Worm (Caenorhabditis elegans) whole organism, L4 larva: Measurements from ENCODE around the gene cex-1.

Experiments used
- F10B5.3 ChIP-seq: sonication (generic microtip); optimal IDR thresholded peaks from 2 replicates; lab custom pipeline; 2016; ENCODE audit warnings: mild to moderate bottlenecking, missing genetic modification characterization, missing compliant biosample characterization
- F26F4.8 ChIP-seq: fragments of 200-800 bp; sonication (Bioruptor generic); conservative IDR thresholded peaks from 2 replicates; pipeline ENCODE4 v1.3.6; 2022; ENCODE audit warnings: missing genetic modification characterization, missing compliant biosample characterization
- R02D3.7 ChIP-seq: fragments of 150-350 bp; sonication (generic microtip); optimal IDR thresholded peaks from 3 replicates; lab custom pipeline; 2014; ENCODE audit warnings: missing biosample characterization, missing genetic modification characterization
- Y75B8A.6 ChIP-seq: fragments of 200-800 bp; sonication (Bioruptor generic); IDR thresholded peaks from 2 replicates; pipeline ENCODE4 v1.3.6; 2022; ENCODE audit warnings: missing genetic modification reagents, missing genetic modification characterization, missing compliant biosample characterization
- aly-2 ChIP-seq: sonication (generic microtip); optimal IDR thresholded peaks from 2 replicates; lab custom pipeline; 2018; ENCODE audit warnings: missing biosample characterization, missing genetic modification characterization
- ceh-20 ChIP-seq: fragments of 200-800 bp; sonication (Bioruptor generic); IDR thresholded peaks from 2 replicates; pipeline ENCODE4 v1.3.6; 2022; ENCODE audit warnings: missing genetic modification reagents, missing genetic modification characterization, missing compliant biosample characterization
- ceh-28 ChIP-seq: fragments of 150-350 bp; optimal IDR thresholded peaks from 2 replicates; lab custom pipeline; 2014; ENCODE audit warnings: missing biosample characterization, missing genetic modification reagents, missing genetic modification characterization
- ces-1 ChIP-seq: fragments of 150-350 bp; sonication (generic microtip); optimal IDR thresholded peaks from 4 replicates; lab custom pipeline; 2014; ENCODE audit warnings: missing biosample characterization, missing genetic modification reagents, missing genetic modification characterization
- ctbp-1 ChIP-seq: fragments of 200-800 bp; sonication (Bioruptor generic); IDR thresholded peaks from 2 replicates; pipeline ENCODE4 v1.3.6; 2022; ENCODE audit warnings: missing genetic modification reagents, missing genetic modification characterization, missing compliant biosample characterization
- daf-19 ChIP-seq: fragments of 200-800 bp; sonication (Bioruptor generic); conservative IDR thresholded peaks from 2 replicates; pipeline ENCODE4 v1.3.6; 2022; ENCODE audit warnings: missing genetic modification characterization, missing compliant biosample characterization
- daf-8 ChIP-seq: fragments of 200-800 bp; sonication (Bioruptor generic); IDR thresholded peaks from 2 replicates; pipeline ENCODE4 v1.3.6; 2022; ENCODE audit warnings: missing genetic modification characterization, missing compliant biosample characterization
- dmd-8 ChIP-seq: fragments of 200-800 bp; sonication (Bioruptor generic); IDR thresholded peaks from 2 replicates; pipeline ENCODE4 v1.3.6; 2022; ENCODE audit warnings: missing genetic modification characterization, missing compliant biosample characterization
- dmd-9 ChIP-seq: fragments of 200-800 bp; sonication (Bioruptor generic); IDR thresholded peaks from 2 replicates; pipeline ENCODE4 v1.3.6; 2022; ENCODE audit warnings: missing genetic modification reagents, missing genetic modification characterization, missing compliant biosample characterization
- dpl-1 ChIP-seq: fragments of 150-350 bp; optimal IDR thresholded peaks from 2 replicates; lab custom pipeline; 2014; ENCODE audit warnings: missing biosample characterization, missing genetic modification reagents, missing genetic modification characterization
- dve-1 ChIP-seq: sonication (generic microtip); optimal IDR thresholded peaks from 2 replicates; lab custom pipeline; 2017; ENCODE audit warnings: antibody characterized with exemption, mild to moderate bottlenecking, missing genetic modification characterization, missing compliant biosample characterization; ENCODE audit not compliant: insufficient read depth
- fkh-10 ChIP-seq: fragments of 150-350 bp; optimal IDR thresholded peaks from 2 replicates; lab custom pipeline; 2014; ENCODE audit warnings: missing biosample characterization, missing genetic modification reagents, missing genetic modification characterization
- gei-8 ChIP-seq: fragments of 200-800 bp; sonication (Bioruptor generic); optimal IDR thresholded peaks from 2 replicates; lab custom pipeline; 2018; ENCODE audit warnings: mild to moderate bottlenecking, missing genetic modification characterization, missing compliant biosample characterization
- hif-1 ChIP-seq, 2 experiments: sonication (generic microtip); optimal IDR thresholded peaks; 2 replicates each; lab custom pipeline; 2016 to 2017; ENCODE audit warnings: missing compliant biosample characterization in 2 of 2, missing genetic modification characterization in 2 of 2, missing genetic modification reagents in 2 of 2, missing genotype in 2 of 2, mild to moderate bottlenecking in 1 of 2
- hlh-30 ChIP-seq: sonication (generic microtip); optimal IDR thresholded peaks from 2 replicates; lab custom pipeline; 2017; ENCODE audit warnings: antibody characterized with exemption, mild to moderate bottlenecking, missing genetic modification characterization, missing compliant biosample characterization; ENCODE audit not compliant: insufficient read depth
- lin-29 ChIP-seq: fragments of 200-800 bp; sonication (Bioruptor generic); IDR thresholded peaks from 2 replicates; pipeline ENCODE4 v1.3.6; 2022; ENCODE audit warnings: missing genetic modification reagents, missing genetic modification characterization, missing compliant biosample characterization
- lin-38 ChIP-seq: fragments of 200-800 bp; sonication (Bioruptor generic); IDR thresholded peaks from 2 replicates; pipeline ENCODE4 v1.3.6; 2022; ENCODE audit warnings: missing genetic modification reagents, missing genetic modification characterization, missing compliant biosample characterization
- lin-39 ChIP-seq: fragments of 150-350 bp; optimal IDR thresholded peaks from 2 replicates; lab custom pipeline; 2014; ENCODE audit warnings: missing biosample characterization, missing genetic modification reagents, missing genetic modification characterization
- lsy-2 ChIP-seq, 2 experiments: fragments of 150-350 bp in 1 of 2; sonication (generic microtip) in 1 of 2; optimal IDR thresholded peaks; 2 replicates each; lab custom pipeline; 2014 to 2017; ENCODE audit warnings: missing biosample characterization in 2 of 2, missing genetic modification characterization in 2 of 2
- madf-5 ChIP-seq, 2 experiments: fragments of 200-800 bp; sonication (Bioruptor generic); IDR thresholded peaks; 2 replicates each; pipeline ENCODE4 v1.3.6; 2022; ENCODE audit warnings: missing compliant biosample characterization in 2 of 2, missing genetic modification characterization in 2 of 2
- madf-9 ChIP-seq: fragments of 200-800 bp; sonication (Bioruptor generic); conservative IDR thresholded peaks from 2 replicates; pipeline ENCODE4 v1.3.6; 2022; ENCODE audit warnings: missing genetic modification reagents, missing genetic modification characterization, missing compliant biosample characterization
- mdt-29 ChIP-seq: fragments of 200-800 bp; sonication (Bioruptor generic); IDR thresholded peaks from 2 replicates; pipeline ENCODE4 v1.3.6; 2022; ENCODE audit warnings: missing genetic modification reagents, missing genetic modification characterization, missing compliant biosample characterization
- mes-2 ChIP-seq: sonication (generic microtip); optimal IDR thresholded peaks from 2 replicates; lab custom pipeline; 2016; ENCODE audit warnings: missing genotype, mild to moderate bottlenecking, missing genetic modification characterization, missing compliant biosample characterization; ENCODE audit not compliant: poor library complexity, severe bottlenecking
- mxl-3 ChIP-seq: fragments of 200-800 bp; sonication (Bioruptor generic); optimal IDR thresholded peaks from 2 replicates; lab custom pipeline; 2018; ENCODE audit warnings: mild to moderate bottlenecking, missing genetic modification characterization, missing compliant biosample characterization
- nhr-102 ChIP-seq: sonication (generic microtip); optimal IDR thresholded peaks from 2 replicates; lab custom pipeline; 2016; ENCODE audit warnings: mild to moderate bottlenecking, missing genetic modification characterization, moderate library complexity, missing compliant biosample characterization
- nhr-11 ChIP-seq: fragments of 150-350 bp; optimal IDR thresholded peaks from 2 replicates; lab custom pipeline; 2014; ENCODE audit warnings: missing biosample characterization, missing genetic modification characterization
- nhr-25 ChIP-seq: sonication (generic microtip); optimal IDR thresholded peaks from 2 replicates; lab custom pipeline; 2017; ENCODE audit warnings: missing genetic modification characterization, mild to moderate bottlenecking, missing compliant biosample characterization, antibody characterized with exemption, moderate library complexity, borderline replicate concordance; ENCODE audit not compliant: insufficient read depth
- nhr-28 ChIP-seq: fragments of 150-350 bp; optimal IDR thresholded peaks from 2 replicates; lab custom pipeline; 2014; ENCODE audit warnings: missing biosample characterization, missing genetic modification characterization
- nhr-41 ChIP-seq: fragments of 200-800 bp; sonication (Bioruptor generic); IDR thresholded peaks from 2 replicates; pipeline ENCODE4 v1.3.6; 2022; ENCODE audit warnings: missing genetic modification reagents, missing genetic modification characterization, missing compliant biosample characterization
- pha-4 ChIP-seq, 2 experiments: fragments of 150-350 bp in 1 of 2; fragments of 200-800 bp in 1 of 2; sonication (Bioruptor generic) in 1 of 2; IDR thresholded peaks in 1 of 2; optimal IDR thresholded peaks in 1 of 2; 2 replicates each; pipeline versions ENCODE4 v1.3.6 to Lab custom; 2014 to 2022; ENCODE audit warnings: missing genetic modification characterization in 2 of 2, missing genetic modification reagents in 2 of 2, missing biosample characterization in 1 of 2, missing compliant biosample characterization in 1 of 2
- php-3 ChIP-seq: fragments of 200-800 bp; sonication (Bioruptor generic); IDR thresholded peaks from 2 replicates; pipeline ENCODE4 v1.3.6; 2022; ENCODE audit warnings: missing genetic modification reagents, missing genetic modification characterization, missing compliant biosample characterization
- rbr-2 ChIP-seq: sonication (generic microtip); optimal IDR thresholded peaks from 2 replicates; lab custom pipeline; 2016; ENCODE audit warnings: missing genotype, missing genetic modification characterization, missing compliant biosample characterization
- saeg-2 ChIP-seq: fragments of 200-800 bp; sonication (Bioruptor generic); IDR thresholded peaks from 2 replicates; pipeline ENCODE4 v1.3.6; 2022; ENCODE audit warnings: missing genetic modification reagents, missing genetic modification characterization, missing compliant biosample characterization
- snpc-1.2 ChIP-seq: fragments of 200-800 bp; sonication (Bioruptor generic); IDR thresholded peaks from 2 replicates; pipeline ENCODE4 v1.3.6; 2022; ENCODE audit warnings: missing genetic modification reagents, missing genetic modification characterization, missing compliant biosample characterization
- snpc-4 ChIP-seq: fragments of 150-350 bp; optimal IDR thresholded peaks from 2 replicates; lab custom pipeline; 2014; ENCODE audit warnings: missing biosample characterization, missing genetic modification characterization
- tag-97 ChIP-seq: fragments of 200-800 bp; sonication (Bioruptor generic); IDR thresholded peaks from 2 replicates; pipeline ENCODE4 v1.3.6; 2022; ENCODE audit warnings: missing genetic modification characterization, missing compliant biosample characterization
- tra-1 ChIP-seq: fragments of 200-800 bp; sonication (Bioruptor generic); IDR thresholded peaks from 2 replicates; pipeline ENCODE4 v1.3.6; 2022; ENCODE audit warnings: missing genetic modification reagents, missing genetic modification characterization, missing compliant biosample characterization
- unc-62 ChIP-seq, 3 experiments: fragments of 150-350 bp in 1 of 3; sonication (generic microtip); optimal IDR thresholded peaks in 2 of 3; peaks in 1 of 3; 1 replicate in 1 of 3; 2 replicates in 2 of 3; lab custom pipeline; 2014 to 2017; ENCODE audit warnings: missing biosample characterization in 3 of 3, missing genetic modification characterization in 3 of 3, missing genetic modification reagents in 3 of 3, missing genotype in 1 of 3
- zag-1 ChIP-seq: fragments of 150-350 bp; optimal IDR thresholded peaks from 2 replicates; lab custom pipeline; 2014; ENCODE audit warnings: missing biosample characterization, missing genetic modification characterization

The cex-1 gene

DNA sequence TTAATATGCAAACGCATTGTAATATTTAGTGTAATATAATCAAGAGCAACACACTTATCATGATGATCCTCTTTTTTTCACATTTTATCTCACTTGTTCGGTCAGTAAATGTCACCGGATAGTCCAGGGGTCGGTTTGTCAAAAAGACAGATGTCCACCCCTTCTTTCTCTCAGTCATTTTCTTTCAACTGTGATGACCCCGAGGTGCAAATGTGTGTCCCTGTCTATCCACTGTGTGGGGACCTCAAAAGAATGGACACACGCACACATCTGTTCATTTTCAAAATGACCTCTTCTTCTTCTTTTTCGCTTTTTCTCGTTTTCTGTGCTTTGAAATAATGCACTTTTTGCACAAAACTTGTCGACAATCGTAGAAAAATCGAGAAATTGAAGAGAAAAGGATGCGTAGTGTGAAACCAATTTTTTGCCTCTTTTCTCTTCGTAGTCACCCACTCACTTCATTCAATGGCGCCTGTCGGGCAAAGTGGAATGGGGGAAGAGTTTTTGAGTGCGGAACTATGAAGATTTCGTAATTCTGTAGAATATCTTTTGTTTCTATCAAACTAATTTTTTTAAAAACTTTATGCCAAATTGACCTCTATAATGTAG lies 16.3 kb downstream of the cex-1 start (continued):
- TF ChIP-seq F10B5.3: no peak
- peak in 1 of 2 experiments; percentile 10 for TF ChIP-seq lsy-2 (tag; optimal IDR thresholded peaks at IDR 0.05; lab: Kevin White, UChicago)
- TF ChIP-seq nhr-11: peak; percentile 21
- TF ChIP-seq fkh-10 (GFP tag; lab: Kevin White, UChicago): no peak
- no peak for TF ChIP-seq pha-4 (GFP tag; IDR thresholded peaks at IDR 0.05; lab: Robert Waterston, UW)
- TF ChIP-seq pha-4 (tag; optimal IDR thresholded peaks at IDR 0.05; lab: Kevin White, UChicago): no peak
- no peak for TF ChIP-seq snpc-1.2 (GFP tag; lab: Robert Waterston, UW)
- TF ChIP-seq saeg-2: no peak
- TF ChIP-seq R02D3.7 (tag; lab: Kevin White, UChicago): no peak
- TF ChIP-seq unc-62 (GFP tag; optimal IDR thresholded peaks at IDR 0.05 in 1 of 2; lab: Kevin White, UChicago): peak in 1 of 2 experiments; percentile 56
- no peak for TF ChIP-seq unc-62 (tag; optimal IDR thresholded peaks at IDR 0.05; lab: Kevin White, UChicago)
- TF ChIP-seq Y75B8A.6: no peak
- no peak for TF ChIP-seq gei-8 (GFP tag; lab: Kevin White, UChicago)
- TF ChIP-seq zag-1 (tag; lab: Kevin White, UChicago): no peak
- TF ChIP-seq dve-1: no peak
- no peak for TF ChIP-seq mxl-3
- no peak for TF ChIP-seq daf-8 (GFP tag; lab: Robert Waterston, UW)
- no peak for TF ChIP-seq hif-1 (tag; optimal IDR thresholded peaks at IDR 0.05; lab: Kevin White, UChicago)
- no peak for TF ChIP-seq madf-9 (GFP tag; lab: Robert Waterston, UW)
- TF ChIP-seq dmd-9 (GFP tag; lab: Robert Waterston, UW): no peak
- TF ChIP-seq mdt-29 (GFP tag; lab: Robert Waterston, UW): no peak
- no peak for TF ChIP-seq nhr-41 (GFP tag; lab: Robert Waterston, UW)
- TF ChIP-seq lin-38: no peak
- no peak for TF ChIP-seq aly-2 (tag; lab: Kevin White, UChicago)
- TF ChIP-seq F26F4.8: no peak
- no peak for TF ChIP-seq dmd-8
- TF ChIP-seq madf-5 (GFP tag; IDR thresholded peaks at IDR 0.05; lab: Robert Waterston, UW): no peak

DNA sequence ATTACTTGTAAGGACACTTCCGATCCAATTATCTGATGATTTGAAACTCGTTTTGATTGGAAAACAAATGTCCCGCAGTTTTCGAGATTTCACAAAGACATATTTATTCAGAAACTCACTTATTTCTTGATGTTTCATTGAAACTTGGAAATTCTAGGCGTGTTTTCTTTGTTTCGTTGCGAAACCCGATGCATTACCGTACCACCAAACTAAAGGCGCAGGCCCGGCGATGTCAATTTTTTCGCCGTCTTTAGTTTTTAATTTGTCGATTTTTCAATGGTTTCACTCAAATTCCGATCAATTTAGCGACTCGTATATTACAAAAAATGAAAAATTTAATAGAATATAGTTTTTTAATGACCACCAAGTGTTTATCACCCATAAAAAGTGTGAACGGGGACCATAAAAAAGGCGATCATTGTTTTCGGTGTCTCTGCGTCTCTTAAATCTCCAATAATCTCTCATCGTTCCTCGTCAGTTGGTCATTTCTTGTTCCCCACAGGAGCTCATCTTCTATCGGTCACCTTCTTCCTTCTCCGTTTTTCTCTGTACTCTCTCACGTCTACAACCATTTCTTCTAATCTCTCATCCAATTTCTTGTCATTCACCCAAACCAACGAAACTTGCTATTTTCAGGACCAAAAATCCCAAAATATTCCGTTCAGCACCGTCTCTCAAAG lies 18.4 kb downstream of the cex-1 start, which contains the start of gene clr-1:
Gene clr-1, plus strand, starts transcription at position 630 of the 680 bp plus-strand sequence.
- TF ChIP-seq php-3 (GFP tag; lab: Robert Waterston, UW) (0 out of 2 replicates have a peak, but pooled peaks have one; percentile 32), ceh-28 (no peak), daf-19 (0 out of 2 replicates have a peak, but pooled peaks have one; percentile 36), ctbp-1 (GFP tag; lab: Robert Waterston, UW) (no peak), nhr-28 (no peak), lin-38 (peak; percentile 33; the same call in 1 of the 2 replicates), madf-9 (GFP tag; lab: Robert Waterston, UW) (no peak), unc-62 (GFP tag; optimal IDR thresholded peaks at IDR 0.05 in 1 of 2; lab: Kevin White, UChicago) (peak in 1 of 2 experiments; percentile 29), unc-62 (tag; optimal IDR thresholded peaks at IDR 0.05; lab: Kevin White, UChicago) (no peak)

DNA sequence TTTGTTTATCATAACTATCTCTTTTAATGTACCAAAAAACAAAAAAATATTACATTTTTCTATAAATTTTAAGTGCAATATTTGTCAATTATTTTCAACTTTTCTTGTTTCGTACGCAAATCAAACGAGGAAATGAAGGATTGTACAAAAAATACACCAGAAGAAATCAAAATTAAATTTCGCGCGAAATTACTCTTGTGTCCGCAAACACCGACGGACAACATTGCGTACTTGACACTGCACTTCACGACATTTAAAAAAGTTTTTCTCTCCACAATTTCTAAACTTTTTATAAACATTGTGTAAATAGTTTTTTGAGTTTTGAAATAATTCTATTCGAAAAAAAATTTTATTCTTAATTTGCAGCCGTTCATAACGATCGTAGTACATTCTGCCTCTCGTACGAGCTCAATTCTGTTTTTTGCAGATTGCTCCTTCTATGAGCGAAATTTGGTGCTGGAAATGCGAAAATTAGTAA lies 26.5 kb downstream of the cex-1 start, which contains the start of gene mrps-16:
Gene mrps-16, plus strand, starts transcription at position 428 of the 478 bp plus-strand sequence.
- TF ChIP-seq rbr-2 (tag; lab: Kevin White, UChicago) (peak; percentile 42), lin-38 (peak; percentile 65), ceh-20 (GFP tag; lab: Robert Waterston, UW) (no peak), nhr-102 (tag; lab: Kevin White, UChicago) (no peak), R02D3.7 (tag; lab: Kevin White, UChicago) (no peak), dve-1 (peak; percentile 68), lin-39 (no peak), mes-2 (peak; percentile 72), hlh-30 (tag; lab: Kevin White, UChicago) (peak; percentile 44), aly-2 (tag; lab: Kevin White, UChicago) (no peak), tra-1 (GFP tag; lab: Robert Waterston, UW) (no peak), mxl-3 (no peak), dpl-1 (GFP tag; lab: Kevin White, UChicago) (peak; percentile 96), snpc-4 (tag; lab: Kevin White, UChicago) (no peak), ces-1 (GFP tag; lab: Kevin White, UChicago) (no peak), daf-19 (0 out of 2 replicates have a peak, but pooled peaks have one; percentile 48), lin-29 (no peak), tag-97 (no peak), nhr-25 (tag; lab: Kevin White, UChicago) (peak; percentile 7)
